Worm (Caenorhabditis elegans) whole organism, young adult: Measurements from ENCODE around the gene R10E11.6.

ENCODE experiments used
- B0336.3 ChIP-seq: fragments of 200-800 bp; sonication (Bioruptor generic); IDR thresholded peaks from 2 replicates; pipeline ENCODE4 v1.3.6; 2022; ENCODE audit warnings: missing genetic modification characterization, missing compliant biosample characterization
- D2030.7 ChIP-seq: fragments of 200-800 bp; sonication (Bioruptor generic); IDR thresholded peaks from 2 replicates; pipeline ENCODE4 v1.3.6; 2022; ENCODE audit warnings: missing genetic modification reagents, missing genetic modification characterization, missing compliant biosample characterization
- F23B12.7 ChIP-seq: sonication (generic microtip); optimal IDR thresholded peaks from 2 replicates; lab custom pipeline; 2017; ENCODE audit warnings: missing genetic modification characterization, mild to moderate bottlenecking, missing compliant biosample characterization, antibody characterized with exemption, moderate library complexity; ENCODE audit not compliant: insufficient read depth
- F33H1.4 ChIP-seq: fragments of 200-800 bp; sonication (Bioruptor generic); IDR thresholded peaks from 2 replicates; pipeline ENCODE4 v1.3.6; 2022; ENCODE audit warnings: missing genetic modification reagents, missing genetic modification characterization, missing compliant biosample characterization
- F49E8.2 ChIP-seq: sonication (generic microtip); optimal IDR thresholded peaks from 3 replicates; lab custom pipeline; 2017; ENCODE audit warnings: missing genetic modification characterization, mild to moderate bottlenecking, missing compliant biosample characterization, antibody characterized with exemption, moderate library complexity; ENCODE audit not compliant: insufficient read depth
- F55B11.4 ChIP-seq: sonication (generic microtip); optimal IDR thresholded peaks from 2 replicates; lab custom pipeline; 2016; ENCODE audit warnings: missing compliant biosample characterization, missing genetic modification characterization, borderline replicate concordance; ENCODE audit not compliant: insufficient read depth
- K11D2.4 ChIP-seq: fragments of 200-800 bp; sonication (Bioruptor generic); IDR thresholded peaks from 2 replicates; pipeline ENCODE4 v1.3.6; 2022; ENCODE audit warnings: missing genetic modification reagents, missing genetic modification characterization, missing compliant biosample characterization
- Y79H2A.3 ChIP-seq: fragments of 200-800 bp; sonication (Bioruptor generic); conservative IDR thresholded peaks from 2 replicates; pipeline ENCODE4 v1.3.6; 2022; ENCODE audit warnings: missing genetic modification reagents, missing genetic modification characterization, missing compliant biosample characterization
- ama-1 ChIP-seq, 3 experiments: fragments of 150-350 bp in 1 of 3; sonication (generic microtip) in 2 of 3; optimal IDR thresholded peaks; 2 replicates each; lab custom pipeline; 2014 to 2018; ENCODE audit warnings: missing biosample characterization in 2 of 3, missing genetic modification characterization in 2 of 3, missing genetic modification reagents in 2 of 3
- attf-5 ChIP-seq: fragments of 200-800 bp; sonication (Bioruptor generic); optimal IDR thresholded peaks from 2 replicates; lab custom pipeline; 2018; ENCODE audit warnings: mild to moderate bottlenecking, missing genetic modification characterization, missing compliant biosample characterization
- ceh-91 ChIP-seq: fragments of 200-800 bp; sonication (Bioruptor generic); IDR thresholded peaks from 2 replicates; pipeline ENCODE4 v1.3.6; 2022; ENCODE audit warnings: missing genetic modification reagents, missing genetic modification characterization, missing compliant biosample characterization
- dox-1 ChIP-seq: fragments of 200-800 bp; sonication (Bioruptor generic); IDR thresholded peaks from 2 replicates; pipeline ENCODE4 v1.3.6; 2022; ENCODE audit warnings: missing genetic modification reagents, missing genetic modification characterization, missing compliant biosample characterization
- dpl-1 ChIP-seq: fragments of 150-350 bp; optimal IDR thresholded peaks from 2 replicates; lab custom pipeline; 2014; ENCODE audit warnings: missing biosample characterization, missing genetic modification reagents, missing genetic modification characterization
- efl-1 ChIP-seq: fragments of 150-350 bp; optimal IDR thresholded peaks from 2 replicates; lab custom pipeline; 2014; ENCODE audit warnings: missing biosample characterization, missing genetic modification reagents, missing genetic modification characterization
- egl-44 ChIP-seq: fragments of 200-800 bp; sonication (Bioruptor generic); IDR thresholded peaks from 2 replicates; pipeline ENCODE4 v1.3.6; 2022; ENCODE audit warnings: missing genetic modification reagents, missing genetic modification characterization, missing compliant biosample characterization
- egrh-3 ChIP-seq: fragments of 200-800 bp; sonication (Bioruptor generic); IDR thresholded peaks from 2 replicates; pipeline ENCODE4 v1.3.6; 2022; ENCODE audit warnings: missing genetic modification reagents, missing genetic modification characterization, missing compliant biosample characterization
- him-1 ChIP-seq: sonication (generic microtip); optimal IDR thresholded peaks from 2 replicates; lab custom pipeline; 2016; ENCODE audit warnings: missing genotype, missing genetic modification reagents, missing genetic modification characterization, missing compliant biosample characterization
- hmg-1.2 ChIP-seq: fragments of 200-800 bp; sonication (Bioruptor generic); IDR thresholded peaks from 2 replicates; pipeline ENCODE4 v1.3.6; 2022; ENCODE audit warnings: missing genetic modification reagents, missing genetic modification characterization, missing compliant biosample characterization
- lin-26 ChIP-seq: fragments of 200-800 bp; sonication (Bioruptor generic); IDR thresholded peaks from 2 replicates; pipeline ENCODE4 v1.3.6; 2022; ENCODE audit warnings: missing genetic modification reagents, missing genetic modification characterization, missing compliant biosample characterization
- lin-35 ChIP-seq, 3 experiments: fragments of 150-350 bp in 2 of 3; sonication (generic microtip) in 1 of 3; optimal IDR thresholded peaks; 2 replicates each; lab custom pipeline; 2014 to 2018; ENCODE audit warnings: missing biosample characterization in 3 of 3, missing genetic modification characterization in 3 of 3, missing genetic modification reagents in 3 of 3
- lin-54 ChIP-seq: fragments of 200-800 bp; sonication (Bioruptor generic); optimal IDR thresholded peaks from 2 replicates; lab custom pipeline; 2018; ENCODE audit warnings: mild to moderate bottlenecking, missing genetic modification characterization, missing compliant biosample characterization
- lsl-1 ChIP-seq: fragments of 200-800 bp; sonication (Bioruptor generic); optimal IDR thresholded peaks from 2 replicates; lab custom pipeline; 2018; ENCODE audit warnings: mild to moderate bottlenecking, missing genetic modification characterization, moderate library complexity, missing compliant biosample characterization
- madf-6 ChIP-seq: fragments of 200-800 bp; sonication (Bioruptor generic); IDR thresholded peaks from 2 replicates; pipeline ENCODE4 v1.3.6; 2022; ENCODE audit warnings: missing genetic modification reagents, missing genetic modification characterization, missing compliant biosample characterization
- madf-8 ChIP-seq: fragments of 200-800 bp; sonication (Bioruptor generic); conservative IDR thresholded peaks from 2 replicates; pipeline ENCODE4 v1.3.6; 2022; ENCODE audit warnings: missing genetic modification reagents, missing genetic modification characterization, missing compliant biosample characterization
- mcd-1 ChIP-seq: fragments of 200-800 bp; sonication (Bioruptor generic); IDR thresholded peaks from 2 replicates; pipeline ENCODE4 v1.3.6; 2022; ENCODE audit warnings: missing genetic modification reagents, missing genetic modification characterization, missing compliant biosample characterization
- mes-4 ChIP-seq: sonication (generic microtip); optimal IDR thresholded peaks from 2 replicates; lab custom pipeline; 2016; ENCODE audit warnings: missing genotype, missing genetic modification characterization, missing compliant biosample characterization
- nfya-2 ChIP-seq: fragments of 200-800 bp; sonication (Bioruptor generic); IDR thresholded peaks from 2 replicates; pipeline ENCODE4 v1.3.6; 2022; ENCODE audit warnings: missing genetic modification reagents, missing genetic modification characterization, missing compliant biosample characterization
- nhr-120 ChIP-seq: fragments of 200-800 bp; sonication (Bioruptor generic); IDR thresholded peaks from 2 replicates; pipeline ENCODE4 v1.3.6; 2022; ENCODE audit warnings: missing genetic modification characterization, missing compliant biosample characterization
- nhr-80 ChIP-seq: sonication (generic microtip); optimal IDR thresholded peaks from 2 replicates; lab custom pipeline; 2016; ENCODE audit warnings: missing genetic modification characterization, missing compliant biosample characterization
- rcor-1 ChIP-seq: fragments of 200-800 bp; sonication (Bioruptor generic); IDR thresholded peaks from 2 replicates; pipeline ENCODE4 v1.3.6; 2022; ENCODE audit warnings: missing genetic modification reagents, missing genetic modification characterization, missing compliant biosample characterization
- sea-2 ChIP-seq: fragments of 200-800 bp; sonication (Bioruptor generic); IDR thresholded peaks from 2 replicates; pipeline ENCODE4 v1.3.6; 2022; ENCODE audit warnings: missing genetic modification characterization, missing compliant biosample characterization
- snpc-1.1 ChIP-seq: sonication (generic microtip); optimal IDR thresholded peaks from 2 replicates; lab custom pipeline; 2017; ENCODE audit warnings: missing genetic modification characterization, mild to moderate bottlenecking, missing compliant biosample characterization, antibody characterized with exemption, moderate library complexity, missing genotype, missing genetic modification reagents; ENCODE audit not compliant: insufficient read depth
- snpc-3.4 ChIP-seq: sonication (generic microtip); optimal IDR thresholded peaks from 2 replicates; lab custom pipeline; 2017; ENCODE audit warnings: missing genetic modification characterization, mild to moderate bottlenecking, missing compliant biosample characterization, antibody characterized with exemption, moderate library complexity, missing genotype, missing genetic modification reagents
- snpc-4 ChIP-seq, 5 experiments: fragments of 150-350 bp in 1 of 5; sonication (generic microtip) in 4 of 5; optimal IDR thresholded peaks; 2 replicates each; lab custom pipeline; 2014 to 2018; ENCODE audit warnings: missing genetic modification characterization in 5 of 5, missing biosample characterization in 3 of 5, antibody characterized with exemption in 2 of 5, mild to moderate bottlenecking in 2 of 5, missing compliant biosample characterization in 2 of 5, missing genotype in 2 of 5, moderate library complexity in 2 of 5, missing genetic modification reagents in 1 of 5
- sptf-2 ChIP-seq: fragments of 200-800 bp; sonication (Bioruptor generic); optimal IDR thresholded peaks from 2 replicates; lab custom pipeline; 2018; ENCODE audit warnings: mild to moderate bottlenecking, missing genetic modification characterization, missing compliant biosample characterization
- tlf-1 ChIP-seq: fragments of 200-800 bp; sonication (Bioruptor generic); optimal IDR thresholded peaks from 2 replicates; lab custom pipeline; 2018; ENCODE audit warnings: mild to moderate bottlenecking, missing genetic modification characterization, missing compliant biosample characterization
- unc-130 ChIP-seq: sonication (generic microtip); optimal IDR thresholded peaks from 2 replicates; lab custom pipeline; 2016; ENCODE audit warnings: missing genetic modification reagents, missing genetic modification characterization, missing compliant biosample characterization
- ztf-18 ChIP-seq: sonication (generic microtip); optimal IDR thresholded peaks from 2 replicates; lab custom pipeline; 2016; ENCODE audit warnings: missing genotype, mild to moderate bottlenecking, missing genetic modification characterization, missing compliant biosample characterization
- ztf-22 ChIP-seq: fragments of 200-800 bp; sonication (Bioruptor generic); optimal IDR thresholded peaks from 2 replicates; lab custom pipeline; 2018; ENCODE audit warnings: mild to moderate bottlenecking, missing genetic modification characterization, moderate library complexity, missing compliant biosample characterization
- ztf-25 ChIP-seq: fragments of 200-800 bp; sonication (Bioruptor generic); IDR thresholded peaks from 2 replicates; pipeline ENCODE4 v1.3.6; 2022; ENCODE audit warnings: missing genetic modification reagents, missing genetic modification characterization, missing compliant biosample characterization
- ztf-26 ChIP-seq: sonication (generic microtip); optimal IDR thresholded peaks from 2 replicates; lab custom pipeline; 2017; ENCODE audit warnings: missing genetic modification characterization, missing compliant biosample characterization
- ztf-28 ChIP-seq: fragments of 200-800 bp; sonication (Bioruptor generic); IDR thresholded peaks from 2 replicates; pipeline ENCODE4 v1.3.6; 2022; ENCODE audit warnings: missing genetic modification reagents, missing genetic modification characterization, missing compliant biosample characterization
- ztf-6 ChIP-seq: fragments of 200-800 bp; sonication (Bioruptor generic); IDR thresholded peaks from 2 replicates; pipeline ENCODE4 v1.3.6; 2022; ENCODE audit warnings: missing genetic modification reagents, missing genetic modification characterization, missing compliant biosample characterization

Gene R10E11.6

DNA sequence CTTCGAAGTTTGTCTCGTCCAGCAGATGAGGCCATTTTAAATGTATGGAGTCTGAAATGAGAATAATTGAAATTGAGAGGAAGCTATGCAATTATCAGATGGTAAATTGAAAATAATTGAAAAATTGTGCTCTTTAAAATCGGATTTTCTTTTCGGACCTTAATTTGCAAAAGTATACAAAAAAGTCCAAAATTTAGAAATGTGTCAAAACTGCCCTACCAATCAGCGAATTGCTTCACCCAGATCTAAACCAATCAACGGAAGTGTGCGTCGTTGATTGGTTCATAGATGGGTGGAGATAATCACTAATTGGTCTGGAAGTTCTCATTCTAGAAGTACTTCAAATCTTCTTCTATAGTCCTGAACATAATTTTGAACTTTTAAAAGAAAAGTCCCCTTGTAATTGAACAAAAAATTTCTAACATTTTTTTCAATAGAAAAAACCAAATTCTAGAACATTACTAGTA lies 6.8 kb downstream of the R10E11.6 start, which contains the start of gene R10E11.5:
TSS of gene R10E11.5 (minus strand) at position 51 of the 467 bp plus-strand sequence.
- TF ChIP-seq nhr-120 (no peak), dpl-1 (GFP tag; lab: Kevin White, UChicago) (no peak)

DNA sequence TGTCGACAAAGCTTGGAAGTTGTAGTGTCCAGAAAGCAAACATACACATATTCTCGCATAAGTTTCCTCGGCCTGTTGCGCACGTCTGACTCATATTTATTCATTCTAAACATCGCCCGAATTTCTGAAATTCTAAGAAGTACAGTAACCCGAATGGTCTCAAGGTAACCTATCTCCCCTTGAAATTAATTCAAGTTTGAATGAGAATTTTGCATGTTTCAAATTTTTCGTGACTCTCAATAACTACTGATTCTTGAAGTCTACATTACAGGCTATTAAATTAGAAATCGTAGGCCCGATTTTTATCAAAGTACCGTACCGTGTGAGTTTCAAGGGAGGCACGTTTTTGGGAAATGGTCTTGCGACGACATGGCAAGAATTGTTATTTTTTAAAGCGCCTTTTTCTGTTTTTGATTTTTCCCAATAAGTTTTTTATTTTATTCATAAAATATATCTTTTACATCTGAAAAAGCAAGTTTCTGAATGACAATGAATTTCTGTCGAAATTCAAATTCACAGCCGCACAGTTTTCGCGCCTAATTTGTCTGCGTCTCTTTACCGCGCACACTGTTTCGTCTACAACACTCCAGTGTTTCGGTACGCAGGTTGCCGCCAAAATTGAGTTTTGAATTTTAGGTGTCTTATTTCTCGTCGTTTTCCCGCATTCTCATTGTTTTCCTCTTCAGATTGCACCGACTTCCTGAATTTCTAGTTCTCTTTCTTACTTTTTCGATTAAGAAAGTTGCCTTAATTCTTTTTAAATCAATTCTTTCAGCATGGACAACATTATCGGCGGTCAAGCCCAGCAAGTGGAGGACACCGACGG lies 11.0 kb downstream of the R10E11.6 start, which contains the start of the genes R10E11.9 and mcm-6:
TSS of gene R10E11.9 (minus strand) at position 51 of the 826 bp plus-strand sequence.
TSS of gene mcm-6 (plus strand) at position 776 of the 826 bp plus-strand sequence.
- TF ChIP-seq madf-8 (GFP tag; lab: Robert Waterston, UW) (peak; percentile 91), B0336.3 (GFP tag; lab: Robert Waterston, UW) (0 out of 2 replicates have a peak, but pooled peaks have one; percentile 15), Y79H2A.3 (GFP tag; lab: Robert Waterston, UW) (0 out of 2 replicates have a peak, but pooled peaks have one; percentile 6), snpc-3.4 (tag; lab: Kevin White, UChicago) (peak; percentile 66), ceh-91 (GFP tag; lab: Robert Waterston, UW) (peak; percentile 72), lin-26 (no peak), mes-4 (tag; lab: Kevin White, UChicago) (no peak), egl-44 (no peak), lin-54 (peak; percentile 80), ztf-28 (GFP tag; lab: Robert Waterston, UW) (no peak), tlf-1 (GFP tag; lab: Kevin White, UChicago) (peak; percentile 3), efl-1 (GFP tag; lab: Kevin White, UChicago) (peak; percentile 87), K11D2.4 (GFP tag; lab: Robert Waterston, UW) (no peak), nhr-80 (tag; lab: Kevin White, UChicago) (no peak), unc-130 (GFP tag; lab: Kevin White, UChicago) (peak; percentile 37), nfya-2 (GFP tag; lab: Robert Waterston, UW) (no peak), F23B12.7 (tag; lab: Kevin White, UChicago) (no peak), lin-35 (GFP tag; optimal IDR thresholded peaks at IDR 0.05; lab: Kevin White, UChicago) (no peak), dox-1 (GFP tag; lab: Robert Waterston, UW) (peak; percentile 68), ztf-22 (GFP tag; lab: Kevin White, UChicago) (no peak), egrh-3 (GFP tag; lab: Robert Waterston, UW) (no peak), nhr-120 (no peak), ztf-18 (tag; lab: Kevin White, UChicago) (no peak), madf-6 (peak; percentile 94), him-1 (tag; lab: Kevin White, UChicago) (peak; percentile 52), rcor-1 (GFP tag; lab: Robert Waterston, UW) (0 out of 2 replicates have a peak, but pooled peaks have one; percentile 19), snpc-4 (GFP tag; optimal IDR thresholded peaks at IDR 0.05; lab: Kevin White, UChicago) (no peak), snpc-4 (tag; optimal IDR thresholded peaks at IDR 0.05; lab: Kevin White, UChicago) (peak in 1 of 4 experiments; percentile 4), mcd-1 (GFP tag; lab: Robert Waterston, UW) (peak; percentile 13; the same call in 1 of the 2 replicates), ztf-26 (tag; lab: Kevin White, UChicago) (no peak), hmg-1.2 (peak; percentile 96), ztf-6 (GFP tag; lab: Robert Waterston, UW) (no peak), F49E8.2 (tag; lab: Kevin White, UChicago) (no peak), F55B11.4 (tag; lab: Kevin White, UChicago) (no peak), lsl-1 (GFP tag; lab: Kevin White, UChicago) (peak; percentile 92), snpc-1.1 (tag; lab: Kevin White, UChicago) (no peak), ama-1 (optimal IDR thresholded peaks at IDR 0.05; lab: Kevin White, UChicago) (no peak), ama-1 (GFP tag; optimal IDR thresholded peaks at IDR 0.05; lab: Kevin White, UChicago) (no peak), F33H1.4 (peak; percentile 86), dpl-1 (GFP tag; lab: Kevin White, UChicago) (peak; percentile 66), sea-2 (GFP tag; lab: Robert Waterston, UW) (no peak), attf-5 (GFP tag; lab: Kevin White, UChicago) (peak; percentile 0), ztf-25 (GFP tag; lab: Robert Waterston, UW) (no peak), sptf-2 (GFP tag; lab: Kevin White, UChicago) (no peak), D2030.7 (GFP tag; lab: Robert Waterston, UW) (peak; percentile 55)
